Worm (Caenorhabditis elegans): Measurements from ENCODE around the gene sars-1.
A peak's percentile ranks its signal among the peaks of the same experiment; 100 is the strongest.

sars-1 gene

DNA sequence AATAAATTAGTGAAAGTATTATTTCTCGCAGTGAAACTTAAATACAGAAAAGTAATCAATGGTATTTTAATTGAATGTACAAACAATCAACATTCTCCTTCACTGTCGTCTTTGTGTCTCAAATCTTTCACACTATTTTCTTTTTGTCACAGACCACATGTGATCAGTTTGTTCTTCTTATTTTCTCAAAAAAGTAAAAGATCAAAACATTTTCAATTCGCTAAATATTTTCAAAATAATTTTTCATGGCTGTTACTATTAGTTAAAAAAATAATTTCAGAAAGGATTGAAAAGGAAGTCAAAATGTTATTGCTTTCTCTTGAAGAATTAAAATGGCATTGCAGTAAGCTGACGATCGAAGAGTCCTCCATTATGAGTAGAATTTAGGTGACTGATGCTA lies 37.3 kb downstream of the sars-1 start, which contains the start of gene dhs-31:
Gene dhs-31, minus strand, starts transcription at position 101 of the 400 bp plus-strand sequence.
- no peak for TF ChIP-seq zag-1 (tag; optimal IDR thresholded peaks at IDR 0.05)
- no peak for TF ChIP-seq attf-4 (tag; optimal IDR thresholded peaks at IDR 0.05)
- no peak for TF ChIP-seq gei-8 (GFP tag; optimal IDR thresholded peaks at IDR 0.05)
- TF ChIP-seq F10B5.3 (tag; optimal IDR thresholded peaks at IDR 0.05), result no peak
- TF ChIP-seq zfp-2 (tag; optimal IDR thresholded peaks at IDR 0.05), result no peak
- TF ChIP-seq unc-130 (GFP tag; optimal IDR thresholded peaks at IDR 0.05), result no peak
- TF ChIP-seq zfp-3 (GFP tag; conservative IDR thresholded peaks at IDR 0.05), result no peak
- no peak for TF ChIP-seq daf-12 (tag; optimal IDR thresholded peaks at IDR 0.05)
- TF ChIP-seq pha-4 (GFP tag; IDR thresholded peaks at IDR 0.05), result no peak
- TF ChIP-seq pha-4 (tag; optimal IDR thresholded peaks at IDR 0.05), result no peak
- no peak for TF ChIP-seq F26F4.8 (GFP tag; conservative IDR thresholded peaks at IDR 0.05)
- TF ChIP-seq D1046.2 (GFP tag; IDR thresholded peaks at IDR 0.05), result no peak
- no peak for TF ChIP-seq duxl-1 (tag; optimal IDR thresholded peaks at IDR 0.05; ENCODE audit: poor library complexity)
- TF ChIP-seq hlh-30 (tag; optimal IDR thresholded peaks at IDR 0.05; ENCODE audit: insufficient read depth), result no peak
- no peak for TF ChIP-seq dmd-6 (GFP tag; IDR thresholded peaks at IDR 0.05)
- no peak for TF ChIP-seq nhr-48 (tag; optimal IDR thresholded peaks at IDR 0.05)
- no peak for TF ChIP-seq unc-62 (GFP tag; optimal IDR thresholded peaks at IDR 0.05 in 1 of 2)
- TF ChIP-seq unc-62 (tag; optimal IDR thresholded peaks at IDR 0.05), result no peak
- TF ChIP-seq lsy-2 (tag; optimal IDR thresholded peaks at IDR 0.05), result no peak
- TF ChIP-seq nhr-6 (tag; optimal IDR thresholded peaks at IDR 0.05), result no peak

ce11 chrIV:10042881-10043280 lies 39.4 kb downstream of the sars-1 start, which contains the start of gene frk-1:
Gene frk-1 (plus strand): TSS chrIV:10043181.
- TF ChIP-seq aha-1 (tag) (peak; percentile 73), F37D6.2 (tag; optimal IDR thresholded peaks at IDR 0.05) (no peak)

- TF ChIP-seq daf-16 (GFP tag; optimal IDR thresholded peaks at IDR 0.05) (peak in 1 of 2 experiments; percentile 35), daf-16 (tag; optimal IDR thresholded peaks at IDR 0.05) (no peak), nhr-11 (tag; optimal IDR thresholded peaks at IDR 0.05) (peak; percentile 23), unc-62 (GFP tag; optimal IDR thresholded peaks at IDR 0.05 in 1 of 2) (peak in 1 of 2 experiments; percentile 77), unc-62 (tag; optimal IDR thresholded peaks at IDR 0.05) (no peak), hlh-30 (tag; optimal IDR thresholded peaks at IDR 0.05; ENCODE audit: insufficient read depth) (no peak), gei-8 (GFP tag; optimal IDR thresholded peaks at IDR 0.05) (no peak), mxl-2 (GFP tag; conservative IDR thresholded peaks at IDR 0.05) (no peak), lin-38 (GFP tag; IDR thresholded peaks at IDR 0.05) (no peak), egl-43 (GFP tag; IDR thresholded peaks at IDR 0.05) (no peak), lin-39 (tag; optimal IDR thresholded peaks at IDR 0.05) (no peak), nhr-42 (GFP tag; IDR thresholded peaks at IDR 0.05) (no peak), snpc-4 (tag; optimal IDR thresholded peaks at IDR 0.05) (no peak), nhr-76 (tag; optimal IDR thresholded peaks at IDR 0.05) (no peak), unc-130 (GFP tag; optimal IDR thresholded peaks at IDR 0.05) (no peak), mes-2 (tag; optimal IDR thresholded peaks at IDR 0.05; ENCODE audit: poor library complexity, severe bottlenecking) (no peak), lsy-2 (tag; optimal IDR thresholded peaks at IDR 0.05) (no peak), aha-1 (tag) (peak; percentile 14)
Observed at ce11 chrIV:10046005-10046404, 42.5 kb downstream of the sars-1 start.

DNA sequence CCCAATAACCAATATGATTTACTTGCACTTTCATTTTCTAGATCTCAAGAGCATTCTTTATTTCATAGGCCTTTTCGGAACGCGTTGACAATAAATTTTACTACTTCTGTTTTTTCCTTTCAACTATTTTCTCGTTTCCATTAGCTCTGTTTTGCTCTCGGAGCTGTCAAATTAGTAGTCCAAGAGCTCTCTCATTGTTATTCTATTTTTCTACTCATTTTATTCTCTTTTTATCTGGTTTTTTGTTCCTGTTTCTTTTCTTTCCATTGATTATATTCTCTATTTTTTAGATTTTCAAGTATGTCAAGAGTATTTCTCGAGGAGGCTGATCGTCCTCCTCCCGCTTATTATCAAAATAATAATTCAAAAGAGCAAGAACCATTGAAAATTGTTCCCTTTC lies 43.6 kb downstream of the sars-1 start, which contains the start of gene T04B2.3:
Gene T04B2.3, plus strand, starts transcription at position 301 of the 400 bp plus-strand sequence.
- TF ChIP-seq nhr-76 (tag; optimal IDR thresholded peaks at IDR 0.05) (no peak), F44E2.7 (GFP tag; IDR thresholded peaks at IDR 0.05) (no peak), spr-1 (tag; optimal IDR thresholded peaks at IDR 0.05) (no peak), zfp-2 (tag; optimal IDR thresholded peaks at IDR 0.05) (no peak), gei-8 (GFP tag; optimal IDR thresholded peaks at IDR 0.05) (no peak), T26A8.4 (GFP tag; IDR thresholded peaks at IDR 0.05) (no peak), nhr-102 (tag; optimal IDR thresholded peaks at IDR 0.05) (no peak), lin-39 (tag; optimal IDR thresholded peaks at IDR 0.05) (no peak), madf-5 (GFP tag; IDR thresholded peaks at IDR 0.05) (no peak), hif-1 (tag; optimal IDR thresholded peaks at IDR 0.05) (no peak), lsy-2 (tag; optimal IDR thresholded peaks at IDR 0.05) (no peak), F37D6.2 (tag; optimal IDR thresholded peaks at IDR 0.05) (no peak), madf-9 (GFP tag; conservative IDR thresholded peaks at IDR 0.05) (no peak), daf-12 (tag; optimal IDR thresholded peaks at IDR 0.05) (no peak), zip-2 (tag; optimal IDR thresholded peaks at IDR 0.05) (no peak)

Data from whole organism, L4 larva.